Fruit fly (Drosophila melanogaster): ENCODE measurements around the gene Muc4B.

Gene Muc4B

dm6 chrX:4246039-4246438, at the start of gene Muc4B:
TSS of gene Muc4B (minus strand) at chrX:4246139.
- TF ChIP-seq CG13204 (GFP tag; optimal IDR thresholded peaks at IDR 0.05) (no peak), CG32121 (GFP tag; IDR thresholded peaks at IDR 0.05) (no peak), Pif1B (GFP tag; optimal IDR thresholded peaks at IDR 0.05) (no peak), Pif1A (GFP tag; optimal IDR thresholded peaks at IDR 0.05) (no peak), D1 (tag; optimal IDR thresholded peaks at IDR 0.05) (no peak), CG4496 (GFP tag; IDR thresholded peaks at IDR 0.05) (no peak), CG15710 (tag; optimal IDR thresholded peaks at IDR 0.05) (no peak), CG34367 (tag; optimal IDR thresholded peaks at IDR 0.05) (no peak), CG9948 (tag; optimal IDR thresholded peaks at IDR 0.05) (no peak), fd96Ca (GFP tag; IDR thresholded peaks at IDR 0.05) (no peak), rn (GFP tag; IDR thresholded peaks at IDR 0.05) (no peak), CG14655 (GFP tag; optimal IDR thresholded peaks at IDR 0.05) (no peak), EcR (GFP tag; optimal IDR thresholded peaks at IDR 0.05) (no peak), CG17806 (tag; optimal IDR thresholded peaks at IDR 0.05) (no peak), CG12605 (GFP tag; IDR thresholded peaks at IDR 0.05) (no peak), CG8301 (tag; optimal IDR thresholded peaks at IDR 0.05) (no peak)

dm6 chrX:4293418-4293817, 47.5 kb upstream of the Muc4B start:
- no peak for TF ChIP-seq CG8301 (tag; optimal IDR thresholded peaks at IDR 0.05)
- no peak for TF ChIP-seq Ets98B (GFP tag; IDR thresholded peaks at IDR 0.05)
- TF ChIP-seq CG15710 (tag; optimal IDR thresholded peaks at IDR 0.05) = no peak
- TF ChIP-seq CG9948 (tag; optimal IDR thresholded peaks at IDR 0.05) = no peak
- TF ChIP-seq CG10348 (GFP tag; IDR thresholded peaks at IDR 0.05) = no peak

dm6 chrX:4280769-4281168, 34.8 kb upstream of the Muc4B start:
- TF ChIP-seq CG12605 (GFP tag; IDR thresholded peaks at IDR 0.05) = peak; percentile 37; the same call in 1 of the 2 replicates
- TF ChIP-seq CG34367 (tag; optimal IDR thresholded peaks at IDR 0.05) = no peak

dm6 chrX:4277861-4278260, 31.9 kb upstream of the Muc4B start, which contains the start of gene CG15578:
TSS of gene CG15578 (minus strand) at chrX:4277961.
- TF ChIP-seq fd96Ca (GFP tag; IDR thresholded peaks at IDR 0.05) (no peak), gl (tag; optimal IDR thresholded peaks at IDR 0.05) (no peak), CG32121 (GFP tag; IDR thresholded peaks at IDR 0.05) (no peak), CG17806 (tag; optimal IDR thresholded peaks at IDR 0.05) (no peak), CG9948 (tag; optimal IDR thresholded peaks at IDR 0.05) (no peak), EcR (GFP tag; optimal IDR thresholded peaks at IDR 0.05) (no peak), CG12605 (GFP tag; IDR thresholded peaks at IDR 0.05) (no peak), CG13204 (GFP tag; optimal IDR thresholded peaks at IDR 0.05) (no peak), Pif1A (GFP tag; optimal IDR thresholded peaks at IDR 0.05) (no peak), rn (GFP tag; IDR thresholded peaks at IDR 0.05) (no peak), Pif1B (GFP tag; optimal IDR thresholded peaks at IDR 0.05) (no peak)

- TF ChIP-seq Pif1A (GFP tag; optimal IDR thresholded peaks at IDR 0.05) = no peak
- no peak for TF ChIP-seq Ets98B (GFP tag; IDR thresholded peaks at IDR 0.05)
- TF ChIP-seq CG14655 (GFP tag; optimal IDR thresholded peaks at IDR 0.05) = no peak
Measured at dm6 chrX:4276900-4277299, 31.0 kb upstream of the Muc4B start, which contains the start of gene CG15577. TSS of gene CG15577 (minus strand) at chrX:4277000.

- TF ChIP-seq CG12605 (GFP tag; IDR thresholded peaks at IDR 0.05) (no peak), gl (tag; optimal IDR thresholded peaks at IDR 0.05) (no peak), Pif1A (GFP tag; optimal IDR thresholded peaks at IDR 0.05) (no peak), CG15710 (tag; optimal IDR thresholded peaks at IDR 0.05) (no peak), EcR (GFP tag; optimal IDR thresholded peaks at IDR 0.05) (no peak), CG8159 (tag; optimal IDR thresholded peaks at IDR 0.05) (no peak), CG34367 (tag; optimal IDR thresholded peaks at IDR 0.05) (no peak), CG14655 (GFP tag; optimal IDR thresholded peaks at IDR 0.05) (no peak), Snoo (tag; optimal IDR thresholded peaks at IDR 0.05) (no peak), CG8301 (tag; optimal IDR thresholded peaks at IDR 0.05) (no peak), CG32121 (GFP tag; IDR thresholded peaks at IDR 0.05) (no peak), D1 (tag; optimal IDR thresholded peaks at IDR 0.05) (no peak), Ets98B (GFP tag; IDR thresholded peaks at IDR 0.05) (no peak), rn (GFP tag; IDR thresholded peaks at IDR 0.05) (no peak), CG13204 (GFP tag; optimal IDR thresholded peaks at IDR 0.05) (no peak), CG4496 (GFP tag; IDR thresholded peaks at IDR 0.05) (no peak), CG17806 (tag; optimal IDR thresholded peaks at IDR 0.05) (no peak), CG9948 (tag; optimal IDR thresholded peaks at IDR 0.05) (no peak), fd96Ca (GFP tag; IDR thresholded peaks at IDR 0.05) (no peak), CG10348 (GFP tag; IDR thresholded peaks at IDR 0.05) (no peak)
Measured at dm6 chrX:4273499-4273898, 27.6 kb upstream of the Muc4B start.

dm6 chrX:4268401-4268800, 22.5 kb upstream of the Muc4B start, which contains the start of gene CG15572:
TSS of gene CG15572 (plus strand) at chrX:4268701.
- TF ChIP-seq D1 (tag; optimal IDR thresholded peaks at IDR 0.05) = no peak
- no peak for TF ChIP-seq CG15710 (tag; optimal IDR thresholded peaks at IDR 0.05)
- TF ChIP-seq CG34367 (tag; optimal IDR thresholded peaks at IDR 0.05) = no peak
- TF ChIP-seq rn (GFP tag; IDR thresholded peaks at IDR 0.05) = no peak
- no peak for TF ChIP-seq CG8159 (tag; optimal IDR thresholded peaks at IDR 0.05)
- TF ChIP-seq Snoo (tag; optimal IDR thresholded peaks at IDR 0.05) = no peak
- TF ChIP-seq fd96Ca (GFP tag; IDR thresholded peaks at IDR 0.05) = no peak
- TF ChIP-seq Ets98B (GFP tag; IDR thresholded peaks at IDR 0.05) = no peak
- no peak for TF ChIP-seq CG14655 (GFP tag; optimal IDR thresholded peaks at IDR 0.05)
- no peak for TF ChIP-seq CG9948 (tag; optimal IDR thresholded peaks at IDR 0.05)
- no peak for TF ChIP-seq gl (tag; optimal IDR thresholded peaks at IDR 0.05)
- no peak for TF ChIP-seq CG32121 (GFP tag; IDR thresholded peaks at IDR 0.05)
- TF ChIP-seq CG13204 (GFP tag; optimal IDR thresholded peaks at IDR 0.05) = no peak
- TF ChIP-seq CG4496 (GFP tag; IDR thresholded peaks at IDR 0.05) = no peak

Data from whole organism, pupa.